Fruit fly (Drosophila melanogaster) whole organism, larva: ENCODE results near the gene CG5500.

ENCODE experiments used
- noc ChIP-seq: fragments of 200-800 bp; sonication (Bioruptor generic); optimal IDR thresholded peaks from 3 replicates; lab custom pipeline; 2019; ENCODE audit warnings: missing biosample characterization, mild to moderate bottlenecking, missing genetic modification characterization, moderate library complexity

Gene CG5500

DNA sequence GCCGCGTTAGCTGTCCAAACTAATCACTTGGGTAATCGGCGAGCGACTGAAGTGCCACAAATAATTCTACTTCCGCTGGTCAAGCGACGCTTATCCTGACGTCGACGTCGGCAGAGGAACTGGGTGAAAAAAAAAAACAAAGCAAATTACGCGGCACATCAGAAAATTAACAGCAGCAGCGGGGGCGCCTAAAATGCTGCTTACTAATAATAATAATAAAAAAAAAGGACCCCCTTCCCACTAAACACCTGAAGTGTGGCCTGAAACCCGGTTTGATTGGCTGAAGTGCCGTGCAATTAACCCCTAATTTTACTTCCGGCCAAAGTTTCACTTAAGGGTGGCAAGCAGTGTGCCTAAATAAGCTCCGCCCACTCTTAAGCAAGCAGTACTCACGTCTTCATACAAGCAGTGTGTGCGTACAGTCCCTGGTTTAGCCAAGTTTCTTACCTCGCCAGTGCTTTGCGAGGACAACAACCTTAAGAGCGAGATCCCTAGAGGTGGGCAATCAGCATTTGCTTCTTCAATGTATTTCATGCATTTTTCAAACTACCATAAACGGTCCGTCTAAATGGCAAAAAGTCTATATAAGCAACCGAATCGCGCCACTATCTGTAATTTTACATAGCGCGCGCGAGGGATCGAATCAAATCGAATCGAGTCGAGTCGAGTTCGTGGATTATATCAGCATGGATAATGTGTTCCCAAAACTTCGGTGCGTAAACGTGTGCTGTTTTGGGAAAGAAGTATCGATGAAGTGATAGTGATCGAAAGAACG, 4.9 kb downstream of the CG5500 start, which contains the start of the genes ro and T48:
Gene ro (minus strand): TSS at position 51 of the 775 bp plus-strand sequence.
Gene T48 (plus strand): TSS at position 614 of the 775 bp plus-strand sequence.
- TF ChIP-seq noc (tag; lab: Kevin White, UChicago) = no peak

DNA sequence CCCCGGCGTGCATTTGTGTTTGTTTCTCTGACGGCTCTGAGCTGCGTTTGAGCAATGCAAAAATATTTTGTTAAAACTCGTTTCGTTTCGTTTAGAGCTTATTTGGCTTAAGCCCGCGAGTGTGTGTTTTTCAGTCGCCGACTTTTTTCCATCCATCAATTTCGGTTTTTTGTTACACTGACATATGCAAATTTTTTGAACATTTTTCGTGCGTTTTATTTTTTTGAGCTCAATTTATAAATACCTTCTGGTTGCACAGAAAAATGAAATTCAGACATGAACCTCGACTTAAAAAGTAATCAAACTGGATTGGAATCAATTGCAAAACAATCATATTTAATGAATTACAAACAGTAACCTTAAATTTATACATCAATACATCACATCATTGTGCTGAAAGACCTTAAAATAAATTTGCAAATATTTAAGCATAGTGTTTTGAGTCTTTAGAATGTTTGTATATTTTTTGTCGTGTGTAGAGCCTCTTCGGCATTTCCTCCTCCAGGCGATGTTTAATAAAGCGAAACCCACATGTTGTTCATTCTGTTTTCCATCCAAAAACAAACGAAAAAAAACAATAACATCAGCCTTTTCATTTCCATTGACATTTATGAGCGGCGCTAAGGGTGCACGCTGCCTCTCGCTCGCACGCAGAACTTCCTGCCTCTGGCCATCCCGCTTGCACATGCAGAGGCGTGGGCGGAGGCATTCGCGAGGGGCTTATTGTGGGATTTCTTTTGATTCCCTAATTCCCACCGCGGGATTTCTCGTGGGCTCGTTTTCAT, 6.0 kb downstream of the CG5500 start:
- no peak for TF ChIP-seq noc (tag; lab: Kevin White, UChicago)

DNA sequence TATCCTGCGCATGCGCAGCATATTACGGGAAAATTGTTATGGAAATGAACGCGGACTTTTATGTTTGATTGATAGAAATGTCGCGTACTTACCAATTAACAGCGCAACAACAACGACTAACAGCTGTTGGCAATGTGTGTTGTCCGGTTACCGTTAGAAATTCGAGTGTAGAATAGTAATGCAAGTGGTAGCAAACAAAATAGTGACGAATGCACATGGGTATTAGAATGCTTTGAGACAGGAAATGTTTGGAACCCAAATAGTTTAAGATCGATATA, 6.5 kb downstream of the CG5500 start:
- no peak for TF ChIP-seq noc (tag; lab: Kevin White, UChicago)

DNA sequence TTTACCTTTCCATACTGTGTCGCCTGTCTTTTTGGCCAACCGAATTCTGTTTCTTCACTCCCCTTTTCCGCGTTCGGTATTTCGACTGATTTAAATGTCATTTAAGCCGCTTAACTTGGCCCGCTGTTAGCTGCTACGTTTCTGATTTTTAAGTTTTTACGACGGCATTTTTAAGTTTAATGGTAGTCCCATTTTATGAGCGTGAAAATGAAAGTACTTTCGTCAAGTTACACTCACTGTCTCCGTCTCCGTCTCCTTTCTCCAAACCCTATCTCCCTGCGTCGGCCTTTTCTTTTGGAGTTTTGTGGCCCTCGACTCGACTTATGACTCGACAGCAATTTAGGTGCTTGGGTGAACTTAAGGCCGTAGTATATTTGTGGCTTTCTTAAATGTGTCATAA, 8.8 kb downstream of the CG5500 start:
- no peak for TF ChIP-seq noc (tag; lab: Kevin White, UChicago)

DNA sequence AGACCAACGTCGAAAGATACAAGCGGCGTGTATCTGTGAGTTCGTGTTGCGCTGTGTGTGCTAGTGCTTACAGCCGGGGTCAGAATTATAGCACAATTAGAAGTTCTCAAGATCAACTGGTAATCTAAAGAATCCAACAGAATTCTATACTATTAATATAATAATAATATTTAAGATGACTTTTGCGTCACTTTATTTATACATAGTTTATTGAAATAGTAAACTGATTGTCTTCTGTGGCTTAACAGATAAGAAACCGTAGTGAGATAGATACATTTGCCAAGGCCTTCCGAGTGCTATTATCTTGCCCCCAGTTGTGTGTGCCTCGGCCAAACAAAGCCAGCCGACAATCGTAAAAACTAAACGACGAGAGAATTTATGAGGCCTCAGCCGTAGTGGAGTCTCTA, 9.9 kb downstream of the CG5500 start:
- TF ChIP-seq noc (tag; lab: Kevin White, UChicago) = peak; percentile 65

DNA sequence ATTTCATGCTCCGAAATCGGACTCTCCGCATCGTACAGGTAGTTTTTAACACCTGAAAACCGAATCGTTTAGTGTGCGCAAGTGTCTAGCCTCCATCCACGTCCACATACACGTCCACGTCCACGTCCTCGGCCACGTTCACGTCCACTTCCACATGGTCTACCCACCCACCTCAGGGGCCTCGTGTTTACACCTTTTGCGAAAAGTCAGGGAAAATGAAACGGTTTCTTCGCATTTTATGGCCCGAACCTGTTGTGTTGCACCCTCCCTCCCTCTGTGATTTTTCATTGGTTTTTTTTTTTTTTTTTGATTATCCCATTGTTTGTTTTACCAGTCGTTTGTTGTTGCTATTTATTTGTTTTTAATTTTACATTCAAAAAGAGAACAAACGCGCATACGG, 10.7 kb downstream of the CG5500 start:
- no peak for TF ChIP-seq noc (tag; lab: Kevin White, UChicago)

DNA sequence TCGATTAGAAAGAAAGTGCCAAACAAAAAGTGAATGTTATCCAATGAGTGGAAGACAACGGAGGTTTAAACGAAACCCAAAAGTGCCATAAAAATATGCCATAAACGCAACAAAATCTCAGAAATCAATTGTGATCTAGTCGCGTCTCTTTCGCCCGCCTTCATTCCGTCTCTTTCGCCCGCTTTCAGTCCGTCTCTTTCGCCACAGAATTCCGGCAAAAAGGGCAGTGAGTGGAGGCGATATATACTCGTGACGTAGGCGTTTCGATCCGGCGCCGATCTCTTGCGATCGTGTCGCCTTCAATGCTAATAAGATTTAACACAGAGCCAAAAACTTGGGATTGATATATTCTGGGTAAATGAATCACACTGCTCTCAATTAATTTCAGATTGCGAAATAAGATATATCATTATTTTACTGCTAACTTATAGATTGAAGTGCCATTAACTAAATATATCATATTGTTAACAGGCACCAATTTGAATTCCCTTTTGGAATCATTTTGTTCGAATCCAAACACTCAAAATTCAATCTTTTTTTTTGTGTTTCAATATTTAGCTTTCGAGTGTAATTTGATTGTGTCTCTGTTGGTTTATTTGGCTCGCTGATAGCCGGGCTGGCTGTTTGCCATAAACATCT, 11.8 kb downstream of the CG5500 start:
- no peak for TF ChIP-seq noc (tag; lab: Kevin White, UChicago)

DNA sequence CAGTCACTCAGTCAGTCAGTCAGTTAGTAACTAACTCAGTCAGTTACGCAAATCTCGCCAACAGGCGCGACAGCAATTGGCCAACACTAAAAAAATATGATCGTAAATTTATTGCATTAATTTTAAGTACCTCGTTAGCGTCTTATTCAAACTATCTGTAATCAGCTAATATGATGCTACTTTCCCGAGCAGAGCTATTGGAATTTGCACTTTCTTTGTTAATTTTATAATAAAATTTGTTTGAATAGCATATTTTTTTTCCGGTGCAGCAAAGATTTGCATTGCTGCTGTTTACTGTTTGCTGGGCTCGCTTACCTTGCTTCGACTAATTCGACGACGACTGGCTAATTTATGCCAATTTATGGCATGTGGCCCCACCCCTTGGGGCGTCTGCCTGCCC, 13.7 kb downstream of the CG5500 start:
- no peak for TF ChIP-seq noc (tag; lab: Kevin White, UChicago)

DNA sequence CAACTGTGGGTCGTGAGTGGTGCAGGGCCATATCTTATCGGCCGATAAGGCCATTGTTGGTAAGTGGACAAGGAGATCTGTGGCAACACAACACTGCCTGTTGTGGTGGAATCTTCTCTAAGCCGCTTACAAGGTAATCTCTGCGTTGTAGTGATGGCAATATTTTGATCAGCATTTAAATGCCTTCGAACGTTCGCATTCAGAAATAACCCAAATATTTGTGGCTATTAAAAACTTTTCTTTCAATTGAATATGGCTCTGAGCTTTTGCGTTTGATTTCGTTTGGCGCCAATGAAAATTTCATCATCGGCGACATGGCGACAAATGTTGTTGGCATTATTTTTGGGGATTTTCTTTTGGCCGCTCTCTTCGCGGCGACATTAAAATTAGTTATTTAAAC, 14.1 kb downstream of the CG5500 start:
- no peak for TF ChIP-seq noc (tag; lab: Kevin White, UChicago)

DNA sequence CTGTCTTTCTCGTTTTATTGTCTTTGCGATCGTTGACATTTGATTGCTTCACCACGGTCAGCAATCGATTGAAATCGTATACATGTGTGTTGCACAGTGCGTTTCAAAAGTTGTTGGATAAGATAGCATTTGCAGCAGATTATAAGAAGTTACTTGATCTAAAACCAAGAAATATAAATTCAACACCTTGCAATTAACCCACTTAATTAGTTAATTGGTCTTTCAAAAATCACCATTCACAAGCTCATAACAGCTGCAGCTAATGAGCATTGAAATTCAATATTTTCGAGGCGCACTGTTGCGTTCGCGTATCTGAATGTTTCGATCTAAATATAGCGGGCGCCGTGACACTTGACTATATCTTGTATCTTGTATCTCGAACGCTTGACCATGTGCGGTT, 16.3 kb downstream of the CG5500 start:
- TF ChIP-seq noc (tag; lab: Kevin White, UChicago) = no peak

DNA sequence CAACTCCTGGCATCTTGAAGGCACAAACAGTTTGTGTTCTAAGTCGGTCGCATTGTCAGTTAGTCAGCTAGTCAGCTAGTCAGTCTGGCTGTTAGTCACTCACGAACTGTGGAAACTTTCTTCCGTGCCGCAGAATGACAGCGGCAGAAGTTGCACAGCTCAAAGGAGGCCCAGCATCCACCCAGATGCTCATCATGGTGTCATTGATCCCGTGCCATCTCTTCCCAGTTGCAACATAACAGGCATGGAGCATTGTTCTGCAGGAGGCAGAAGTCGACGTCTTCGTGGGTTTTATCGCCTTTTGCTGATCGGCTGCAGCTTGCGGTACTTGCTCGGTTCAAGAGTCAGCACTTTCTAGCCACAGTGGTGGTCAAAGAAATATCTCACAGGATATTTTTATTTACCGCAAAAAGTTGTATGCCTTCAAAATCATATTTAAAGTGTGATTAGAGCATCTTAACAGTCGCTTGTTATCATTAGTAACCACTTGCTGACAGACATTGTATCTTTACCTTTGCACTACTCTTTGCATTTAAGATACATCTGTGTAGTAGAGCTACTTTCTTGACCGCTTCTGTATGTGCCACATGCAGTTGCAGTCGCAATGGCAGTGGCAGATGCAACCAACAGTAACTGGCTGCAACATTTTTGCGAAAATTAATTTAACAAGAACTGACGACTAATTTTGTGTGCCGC, 17.3 kb downstream of the CG5500 start:
- TF ChIP-seq noc (tag; lab: Kevin White, UChicago) = no peak

DNA sequence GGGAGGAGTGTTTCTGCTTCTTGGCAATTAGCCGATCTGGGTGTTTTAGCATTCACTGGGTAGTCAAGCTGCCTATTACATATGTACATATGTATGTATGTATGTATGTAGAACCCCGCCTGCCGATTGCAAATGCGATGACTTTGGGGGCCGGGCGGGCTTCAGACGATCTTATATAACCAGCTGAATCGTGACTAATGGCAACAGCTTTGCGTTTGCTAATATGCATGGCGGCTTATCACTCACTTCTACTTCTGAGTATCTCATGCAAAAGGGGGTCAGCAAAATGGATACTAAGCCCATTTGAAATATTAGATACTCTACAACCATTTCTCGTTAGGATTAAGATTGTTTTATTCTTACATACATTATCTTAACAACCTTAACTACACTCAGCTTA, 19.8 kb downstream of the CG5500 start:
- no peak for TF ChIP-seq noc (tag; lab: Kevin White, UChicago)

DNA sequence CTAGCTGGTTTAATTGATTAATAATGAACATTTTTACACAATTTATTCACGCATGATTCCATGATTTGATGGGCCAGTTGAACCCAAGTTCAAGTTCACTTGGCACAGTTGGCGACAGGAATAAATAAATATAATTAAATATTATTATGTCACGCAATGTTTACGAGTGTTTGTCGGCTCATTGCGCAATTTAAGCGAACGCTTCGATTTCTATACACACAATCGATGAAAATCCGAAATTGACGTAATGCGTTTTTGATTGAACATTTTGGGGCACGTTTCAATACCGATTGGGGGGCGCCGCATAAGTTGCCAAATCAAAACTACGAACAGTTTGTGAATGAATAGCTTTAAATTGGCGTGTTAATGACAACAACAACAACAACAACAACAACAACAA, 20.9 kb downstream of the CG5500 start:
- no peak for TF ChIP-seq noc (tag; lab: Kevin White, UChicago)

DNA sequence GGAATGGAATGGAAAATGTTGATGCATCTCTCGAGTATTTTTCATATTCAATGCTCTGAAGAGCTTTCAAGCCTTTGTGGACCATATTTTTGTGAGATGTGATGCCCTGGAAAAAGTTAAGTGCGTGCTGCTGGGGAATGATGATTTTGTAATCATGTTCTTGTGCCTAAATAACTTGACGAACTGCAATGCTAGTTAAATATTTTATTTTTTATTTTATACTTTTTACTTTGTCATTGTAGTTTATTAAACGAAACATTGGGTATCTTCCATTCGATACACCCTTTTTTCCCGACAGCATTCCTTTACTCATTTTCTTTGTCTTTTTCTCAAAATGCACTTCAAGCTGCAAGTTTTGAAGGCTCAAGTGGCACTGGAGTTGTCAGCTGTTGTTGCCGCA, 23.6 kb downstream of the CG5500 start:
- no peak for TF ChIP-seq noc (tag; lab: Kevin White, UChicago)

DNA sequence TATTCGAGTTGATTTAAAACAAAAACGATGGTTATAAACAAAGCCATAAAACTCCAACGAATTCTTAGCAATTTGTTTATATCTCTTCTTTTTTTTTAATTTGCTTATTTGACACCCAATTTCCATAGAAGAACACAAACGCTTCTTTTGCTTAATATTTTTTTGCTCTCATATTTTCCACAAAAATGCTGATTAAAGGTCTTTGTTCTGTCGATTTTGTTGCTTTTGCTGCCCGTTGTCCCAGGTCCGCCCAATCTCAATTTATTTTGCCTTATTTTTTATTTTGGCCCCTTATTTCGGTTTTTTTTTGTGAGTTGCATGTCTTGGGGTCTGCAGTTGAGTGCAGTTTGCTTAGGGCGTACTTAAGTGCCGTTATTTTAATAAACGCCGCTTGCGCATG, 29.6 kb downstream of the CG5500 start:
- no peak for TF ChIP-seq noc (tag; lab: Kevin White, UChicago)
